Worm (Caenorhabditis elegans) whole organism, L1 larva: Measurements from ENCODE around the gene Y54G11A.9.
"Not testable (repeated sequence)": the region's sequence is repeated elsewhere in the genome, so short reads cannot be mapped to it uniquely, and the experiment has no call there.

Experiments
- C34B4.2 ChIP-seq: sonication (generic microtip); optimal IDR thresholded peaks from 2 replicates; lab custom pipeline; 2017; ENCODE audit warnings: mild to moderate bottlenecking, missing genetic modification characterization, missing compliant biosample characterization
- F16B12.6 ChIP-seq: fragments of 150-350 bp; optimal IDR thresholded peaks from 2 replicates; lab custom pipeline; 2014; ENCODE audit warnings: missing biosample characterization, missing genetic modification characterization
- Y116A8C.19 ChIP-seq: sonication (generic microtip); optimal IDR thresholded peaks from 2 replicates; lab custom pipeline; 2016; ENCODE audit warnings: missing compliant biosample characterization, missing genetic modification characterization, borderline replicate concordance
- aha-1 ChIP-seq: fragments of 150-350 bp; optimal IDR thresholded peaks from 2 replicates; lab custom pipeline; 2014; ENCODE audit warnings: missing biosample characterization, missing genetic modification characterization
- aly-2 ChIP-seq: fragments of 150-350 bp; optimal IDR thresholded peaks from 2 replicates; lab custom pipeline; 2014; ENCODE audit warnings: missing biosample characterization, missing genetic modification characterization
- ama-1 ChIP-seq: fragments of 150-350 bp; optimal IDR thresholded peaks from 2 replicates; lab custom pipeline; 2014
- ceh-63 ChIP-seq: fragments of 200-800 bp; sonication (Bioruptor generic); optimal IDR thresholded peaks from 2 replicates; lab custom pipeline; 2018; ENCODE audit warnings: mild to moderate bottlenecking, missing genetic modification characterization, missing compliant biosample characterization
- ceh-8 ChIP-seq: fragments of 200-800 bp; sonication (Bioruptor generic); optimal IDR thresholded peaks from 2 replicates; lab custom pipeline; 2018; ENCODE audit warnings: mild to moderate bottlenecking, missing genetic modification characterization, moderate library complexity, missing compliant biosample characterization
- ceh-88 ChIP-seq: fragments of 200-800 bp; sonication (Bioruptor generic); IDR thresholded peaks from 2 replicates; pipeline ENCODE4 v1.3.6; 2022; ENCODE audit warnings: missing genetic modification characterization, missing compliant biosample characterization
- ceh-90 ChIP-seq: sonication (generic microtip); optimal IDR thresholded peaks from 2 replicates; lab custom pipeline; 2016; ENCODE audit warnings: missing genetic modification characterization, missing compliant biosample characterization
- dsc-1 ChIP-seq: sonication (generic microtip); optimal IDR thresholded peaks from 2 replicates; lab custom pipeline; 2016; ENCODE audit warnings: mild to moderate bottlenecking, missing genetic modification characterization, missing compliant biosample characterization
- efl-1 ChIP-seq, 4 experiments: fragments of 150-350 bp; optimal IDR thresholded peaks in 3 of 4; peaks in 1 of 4; 1 replicate in 1 of 4; 2 replicates in 3 of 4; lab custom pipeline; 2014; ENCODE audit warnings: missing biosample characterization in 2 of 4, missing genetic modification characterization in 2 of 4, missing genetic modification reagents in 2 of 4
- efl-3 ChIP-seq: fragments of 200-800 bp; sonication (Bioruptor generic); optimal IDR thresholded peaks from 2 replicates; lab custom pipeline; 2018; ENCODE audit warnings: mild to moderate bottlenecking, missing genetic modification characterization, missing compliant biosample characterization
- egl-27 ChIP-seq, 2 experiments: fragments of 150-350 bp in 1 of 2; sonication (generic microtip); optimal IDR thresholded peaks; 3 replicates each; lab custom pipeline; 2017 to 2018; ENCODE audit warnings: missing biosample characterization in 2 of 2, missing genetic modification characterization in 2 of 2, missing genetic modification reagents in 2 of 2
- ets-5 ChIP-seq: fragments of 200-800 bp; sonication (Bioruptor generic); IDR thresholded peaks from 2 replicates; pipeline ENCODE4 v1.3.6; 2022; ENCODE audit warnings: missing genetic modification characterization, missing compliant biosample characterization
- fkh-4 ChIP-seq: sonication (generic microtip); optimal IDR thresholded peaks from 2 replicates; lab custom pipeline; 2016; ENCODE audit warnings: missing compliant biosample characterization, missing genetic modification characterization, borderline replicate concordance
- fos-1 ChIP-seq: fragments of 150-350 bp; optimal IDR thresholded peaks from 2 replicates; lab custom pipeline; 2014; ENCODE audit warnings: missing biosample characterization, missing genetic modification characterization
- hpl-2 ChIP-seq: fragments of 150-350 bp; optimal IDR thresholded peaks from 2 replicates; lab custom pipeline; 2014; ENCODE audit warnings: missing biosample characterization, missing genetic modification reagents, missing genetic modification characterization
- isw-1 ChIP-seq: fragments of 200-800 bp; sonication (Bioruptor generic); IDR thresholded peaks from 2 replicates; pipeline ENCODE4 v1.3.6; 2022; ENCODE audit warnings: missing genetic modification characterization, missing compliant biosample characterization
- jun-1 ChIP-seq: fragments of 150-350 bp; optimal IDR thresholded peaks from 2 replicates; lab custom pipeline; 2014; ENCODE audit warnings: missing biosample characterization, missing genetic modification reagents, missing genetic modification characterization
- lin-14 ChIP-seq: fragments of 200-800 bp; sonication (Bioruptor generic); optimal IDR thresholded peaks from 2 replicates; lab custom pipeline; 2018; ENCODE audit warnings: mild to moderate bottlenecking, missing genetic modification characterization, moderate library complexity, missing compliant biosample characterization
- lin-35 ChIP-seq, 2 experiments: fragments of 150-350 bp; optimal IDR thresholded peaks; 2 replicates each; lab custom pipeline; 2014; ENCODE audit warnings: missing biosample characterization in 2 of 2, missing genetic modification characterization in 2 of 2, missing genetic modification reagents in 2 of 2
- lir-3 ChIP-seq: sonication (generic microtip); optimal IDR thresholded peaks from 2 replicates; lab custom pipeline; 2016; ENCODE audit warnings: mild to moderate bottlenecking, missing genetic modification characterization, moderate library complexity, missing compliant biosample characterization; ENCODE audit not compliant: poor library complexity
- mdl-1 ChIP-seq, 2 experiments: fragments of 150-350 bp; optimal IDR thresholded peaks; 2 replicates each; lab custom pipeline; 2014 to 2017; ENCODE audit warnings: missing biosample characterization in 2 of 2, missing genetic modification characterization in 2 of 2, inconsistent platforms in 1 of 2
- nhr-11 ChIP-seq: fragments of 150-350 bp; optimal IDR thresholded peaks from 2 replicates; lab custom pipeline; 2014; ENCODE audit warnings: missing biosample characterization, missing genetic modification characterization
- nhr-12 ChIP-seq: sonication (generic microtip); optimal IDR thresholded peaks from 2 replicates; lab custom pipeline; 2017; ENCODE audit warnings: missing biosample characterization, missing genetic modification characterization
- nhr-20 ChIP-seq: sonication (generic microtip); optimal IDR thresholded peaks from 2 replicates; lab custom pipeline; 2016; ENCODE audit warnings: mild to moderate bottlenecking, missing genetic modification characterization, missing compliant biosample characterization
- nhr-237 ChIP-seq: fragments of 150-350 bp; optimal IDR thresholded peaks from 2 replicates; lab custom pipeline; 2014; ENCODE audit warnings: missing biosample characterization, missing genetic modification characterization
- nhr-28 ChIP-seq: fragments of 150-350 bp; optimal IDR thresholded peaks from 2 replicates; lab custom pipeline; 2014; ENCODE audit warnings: missing biosample characterization, missing genetic modification characterization
- nhr-47 ChIP-seq: sonication (generic microtip); optimal IDR thresholded peaks from 2 replicates; lab custom pipeline; 2016; ENCODE audit warnings: mild to moderate bottlenecking, missing genetic modification characterization, moderate library complexity, missing compliant biosample characterization
- nhr-71 ChIP-seq: sonication (generic microtip); optimal IDR thresholded peaks from 2 replicates; lab custom pipeline; 2016; ENCODE audit warnings: mild to moderate bottlenecking, missing genetic modification characterization, moderate library complexity, missing compliant biosample characterization
- nhr-76 ChIP-seq: sonication (generic microtip); optimal IDR thresholded peaks from 2 replicates; lab custom pipeline; 2017; ENCODE audit warnings: missing biosample characterization, missing genetic modification characterization
- nhr-85 ChIP-seq: sonication (generic microtip); peaks from one replicate; lab custom pipeline; 2016; ENCODE audit warnings: missing genetic modification characterization, inconsistent platforms, missing compliant biosample characterization
- nhr-90 ChIP-seq: sonication (generic microtip); optimal IDR thresholded peaks from 2 replicates; lab custom pipeline; 2016; ENCODE audit warnings: mild to moderate bottlenecking, missing genetic modification characterization, missing compliant biosample characterization; ENCODE audit not compliant: poor library complexity
- pax-3 ChIP-seq: fragments of 200-800 bp; sonication (Bioruptor generic); optimal IDR thresholded peaks from 2 replicates; lab custom pipeline; 2018; ENCODE audit warnings: mild to moderate bottlenecking, missing genetic modification characterization, moderate library complexity, missing compliant biosample characterization
- skn-1 ChIP-seq: fragments of 150-350 bp; optimal IDR thresholded peaks from 2 replicates; lab custom pipeline; 2014; ENCODE audit warnings: missing biosample characterization, missing genetic modification characterization
- snpc-4 ChIP-seq: fragments of 150-350 bp; optimal IDR thresholded peaks from 2 replicates; lab custom pipeline; 2014; ENCODE audit warnings: missing biosample characterization, missing genetic modification characterization
- snu-23 ChIP-seq: sonication (generic microtip); optimal IDR thresholded peaks from 2 replicates; lab custom pipeline; 2016; ENCODE audit warnings: missing genetic modification characterization, missing compliant biosample characterization
- sptf-1 ChIP-seq: fragments of 150-350 bp; optimal IDR thresholded peaks from 2 replicates; lab custom pipeline; 2014; ENCODE audit warnings: missing biosample characterization, missing genetic modification characterization
- tbx-2 ChIP-seq: sonication (generic microtip); optimal IDR thresholded peaks from 2 replicates; lab custom pipeline; 2016; ENCODE audit warnings: missing genetic modification characterization, missing compliant biosample characterization
- tlp-1 ChIP-seq: fragments of 150-350 bp; optimal IDR thresholded peaks from 2 replicates; lab custom pipeline; 2014; ENCODE audit warnings: missing biosample characterization, missing genetic modification characterization
- unc-130 ChIP-seq: fragments of 150-350 bp; optimal IDR thresholded peaks from 2 replicates; lab custom pipeline; 2017; ENCODE audit warnings: missing biosample characterization, missing genetic modification characterization, inconsistent platforms
- unc-30 ChIP-seq: sonication (generic microtip); optimal IDR thresholded peaks from 2 replicates; lab custom pipeline; 2017; ENCODE audit warnings: missing biosample characterization, missing genetic modification characterization
- unc-62 ChIP-seq: fragments of 150-350 bp; optimal IDR thresholded peaks from 2 replicates; lab custom pipeline; 2014; ENCODE audit warnings: missing biosample characterization, missing genetic modification reagents, missing genetic modification characterization
- unc-98 ChIP-seq: fragments of 200-800 bp; sonication (Bioruptor generic); IDR thresholded peaks from 2 replicates; pipeline ENCODE4 v1.3.6; 2022; ENCODE audit warnings: missing genetic modification characterization, missing compliant biosample characterization
- vab-15 ChIP-seq: sonication (generic microtip); optimal IDR thresholded peaks from 2 replicates; lab custom pipeline; 2017; ENCODE audit warnings: missing genotype, mild to moderate bottlenecking, missing genetic modification characterization, missing compliant biosample characterization
- xbp-1 ChIP-seq: sonication (generic microtip); optimal IDR thresholded peaks from 2 replicates; lab custom pipeline; 2016; ENCODE audit warnings: missing genetic modification characterization, missing compliant biosample characterization

Gene Y54G11A.9

DNA sequence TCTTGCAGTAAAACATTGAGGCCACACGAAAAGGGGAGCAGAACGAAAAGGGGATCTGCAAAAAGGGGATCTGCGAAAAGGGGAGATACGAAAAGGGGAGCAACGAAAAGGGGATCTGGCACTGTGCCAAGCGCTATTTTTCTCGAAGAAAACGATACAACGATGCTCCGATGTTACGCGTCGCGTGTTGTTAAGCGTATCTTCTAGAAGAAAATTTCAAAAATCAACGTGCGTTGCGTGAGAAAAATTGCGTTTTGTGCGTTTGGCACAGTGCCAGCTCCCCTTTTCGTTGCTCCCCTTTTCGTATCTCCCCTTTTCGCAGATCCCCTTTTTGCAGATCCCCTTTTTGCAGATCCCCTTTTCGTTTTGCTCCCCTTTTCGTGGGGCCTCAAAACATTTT, at the start of gene Y54G11A.9:
Y54G11A.9 (minus strand) TSS at position 196 of the 400 bp plus-strand sequence.
- peak in 1 of 2 experiments; percentile 14 for TF ChIP-seq efl-1 (optimal IDR thresholded peaks at IDR 0.05; lab: Kevin White, UChicago)
- TF ChIP-seq efl-1 (GFP tag; optimal IDR thresholded peaks at IDR 0.05 in 1 of 2; lab: Kevin White, UChicago): not testable (repeated sequence)

DNA sequence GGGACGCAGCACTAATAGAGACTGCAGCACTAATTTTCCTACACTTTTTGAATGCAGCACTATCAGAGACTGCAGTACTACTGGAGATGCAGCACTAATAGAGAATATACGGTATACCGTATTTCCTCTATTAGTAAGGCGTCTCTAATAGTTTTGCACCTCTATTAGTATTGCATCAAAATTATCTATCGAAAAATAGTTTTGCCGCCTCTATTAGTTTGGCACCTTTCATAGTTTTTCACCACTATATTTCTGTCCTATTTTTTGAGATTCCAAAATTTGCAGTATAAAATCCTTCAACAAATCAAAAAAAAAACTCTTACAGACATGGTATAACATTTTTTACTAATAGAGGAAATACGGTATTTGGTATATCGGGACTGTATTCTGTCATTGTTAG, 47.5 kb upstream of the Y54G11A.9 start:
- TF ChIP-seq ceh-63 (GFP tag; lab: Kevin White, UChicago) (no peak), nhr-85 (tag; lab: Kevin White, UChicago) (no peak), pax-3 (tag; lab: Kevin White, UChicago) (no peak), Y116A8C.19 (tag; lab: Kevin White, UChicago) (no peak), nhr-90 (no peak), unc-130 (tag; lab: Kevin White, UChicago) (no peak), aha-1 (no peak), vab-15 (no peak), snpc-4 (no peak)

DNA sequence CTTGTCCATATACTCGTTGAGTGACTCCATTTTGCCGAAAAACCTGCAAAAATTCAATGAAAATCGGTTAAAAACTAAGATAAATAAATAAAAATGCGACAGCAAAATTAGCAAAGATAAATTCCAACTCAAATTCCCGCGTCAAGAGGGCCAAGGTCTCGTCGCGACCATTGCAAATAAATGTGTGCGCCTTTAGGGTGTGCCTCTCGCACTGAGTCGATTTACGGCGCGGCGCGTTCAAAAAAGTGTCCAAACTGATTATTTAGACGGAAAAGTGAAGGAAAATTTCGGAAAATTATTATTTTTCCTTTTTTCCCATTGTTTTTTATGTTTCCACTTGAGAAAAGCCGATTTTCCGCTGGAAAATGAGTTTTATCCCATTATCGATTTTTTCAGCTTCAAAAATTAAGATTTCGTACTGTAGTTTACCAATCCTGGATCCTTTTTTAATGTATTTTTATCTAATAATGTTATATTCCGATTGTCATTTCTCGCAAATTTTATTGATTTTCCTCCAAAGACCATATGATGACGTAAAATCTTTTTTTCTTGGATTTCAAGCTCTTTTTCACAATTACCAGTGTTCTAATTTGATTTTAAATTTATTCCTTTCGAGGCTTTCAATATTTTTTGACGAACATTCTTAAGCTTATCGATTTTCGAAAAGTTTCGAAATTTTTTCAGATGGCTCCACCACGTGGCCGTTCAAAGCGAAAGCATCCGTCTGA, 44.0 kb upstream of the Y54G11A.9 start, which contains the start of the genes kbp-3 and nurf-1:
kbp-3 (minus strand) TSS at position 43 of the 728 bp plus-strand sequence.
nurf-1 (plus strand) TSS at position 678 of the 728 bp plus-strand sequence.
- TF ChIP-seq lir-3 (tag; lab: Kevin White, UChicago) (no peak), unc-62 (GFP tag; lab: Kevin White, UChicago) (no peak), hpl-2 (no peak), ama-1 (no peak), Y116A8C.19 (tag; lab: Kevin White, UChicago) (no peak), nhr-237 (tag; lab: Kevin White, UChicago) (no peak), mdl-1 (tag; optimal IDR thresholded peaks at IDR 0.05; lab: Kevin White, UChicago) (peak in 1 of 2 experiments; percentile 52), tbx-2 (tag; lab: Kevin White, UChicago) (peak; percentile 40), lin-35 (GFP tag; optimal IDR thresholded peaks at IDR 0.05; lab: Kevin White, UChicago) (peak; percentile 93 to 96), lin-14 (GFP tag; lab: Kevin White, UChicago) (no peak), unc-98 (no peak), nhr-85 (tag; lab: Kevin White, UChicago) (no peak), skn-1 (tag; lab: Kevin White, UChicago) (peak; percentile 62), ceh-8 (no peak), F16B12.6 (tag; lab: Kevin White, UChicago) (peak; percentile 37), dsc-1 (tag; lab: Kevin White, UChicago) (peak; percentile 22), ceh-90 (tag; lab: Kevin White, UChicago) (no peak), fkh-4 (tag; lab: Kevin White, UChicago) (no peak), ceh-88 (GFP tag; lab: Robert Waterston, UW) (0 out of 2 replicates have a peak, but pooled peaks have one; percentile 13), nhr-12 (no peak), nhr-11 (tag; lab: Kevin White, UChicago) (no peak), fos-1 (tag; lab: Kevin White, UChicago) (no peak), snu-23 (GFP tag; lab: Kevin White, UChicago) (peak; percentile 68), aly-2 (no peak), sptf-1 (tag; lab: Kevin White, UChicago) (no peak), nhr-71 (tag; lab: Kevin White, UChicago) (peak; percentile 57), efl-3 (GFP tag; lab: Kevin White, UChicago) (no peak), unc-30 (no peak), ets-5 (GFP tag; lab: Robert Waterston, UW) (no peak), nhr-28 (tag; lab: Kevin White, UChicago) (no peak), jun-1 (tag; lab: Kevin White, UChicago) (no peak), tlp-1 (tag; lab: Kevin White, UChicago) (no peak), aha-1 (no peak), nhr-47 (tag; lab: Kevin White, UChicago) (peak; percentile 53), snpc-4 (peak; percentile 9), isw-1 (GFP tag; lab: Robert Waterston, UW) (no peak; the same call in 1 of the 2 replicates), nhr-20 (tag; lab: Kevin White, UChicago) (peak; percentile 47), nhr-76 (tag; lab: Kevin White, UChicago) (no peak), efl-1 (optimal IDR thresholded peaks at IDR 0.05; lab: Kevin White, UChicago) (peak; percentile 77 to 91), efl-1 (GFP tag; optimal IDR thresholded peaks at IDR 0.05 in 1 of 2; lab: Kevin White, UChicago) (peak; percentile 91 to 99), xbp-1 (peak; percentile 38), egl-27 (tag; optimal IDR thresholded peaks at IDR 0.05; lab: Kevin White, UChicago) (no peak), C34B4.2 (no peak)
